Worm (Caenorhabditis elegans) whole organism, mixed stage, embryonic: Measurements from ENCODE around the gene ZK686.3.

Experiments
- ceh-83 ChIP-seq: fragments of 200-800 bp; sonication (Bioruptor generic); optimal IDR thresholded peaks from 2 replicates; lab custom pipeline; 2018; ENCODE audit warnings: mild to moderate bottlenecking, missing genetic modification characterization, missing compliant biosample characterization
- mep-1 ChIP-seq: fragments of 150-350 bp; optimal IDR thresholded peaks from 2 replicates; lab custom pipeline; 2017; ENCODE audit warnings: missing biosample characterization, missing genetic modification reagents, missing genetic modification characterization, inconsistent platforms
- pha-4 ChIP-seq: fragments of 150-350 bp; optimal IDR thresholded peaks from 2 replicates; lab custom pipeline; 2018; ENCODE audit warnings: missing biosample characterization, missing genetic modification reagents, missing genetic modification characterization
- snpc-4 ChIP-seq: fragments of 150-350 bp; optimal IDR thresholded peaks from 2 replicates; lab custom pipeline; 2014; ENCODE audit warnings: missing biosample characterization, missing genetic modification characterization
- unc-62 ChIP-seq: fragments of 150-350 bp; optimal IDR thresholded peaks from 2 replicates; lab custom pipeline; 2014; ENCODE audit warnings: missing biosample characterization, missing genetic modification reagents, missing genetic modification characterization
- zip-8 ChIP-seq: fragments of 150-350 bp; optimal IDR thresholded peaks from 2 replicates; lab custom pipeline; 2014; ENCODE audit warnings: missing biosample characterization, missing genetic modification characterization
- ztf-11 ChIP-seq: fragments of 150-350 bp; optimal IDR thresholded peaks from 2 replicates; lab custom pipeline; 2014; ENCODE audit warnings: missing biosample characterization, missing genetic modification characterization

DNA sequence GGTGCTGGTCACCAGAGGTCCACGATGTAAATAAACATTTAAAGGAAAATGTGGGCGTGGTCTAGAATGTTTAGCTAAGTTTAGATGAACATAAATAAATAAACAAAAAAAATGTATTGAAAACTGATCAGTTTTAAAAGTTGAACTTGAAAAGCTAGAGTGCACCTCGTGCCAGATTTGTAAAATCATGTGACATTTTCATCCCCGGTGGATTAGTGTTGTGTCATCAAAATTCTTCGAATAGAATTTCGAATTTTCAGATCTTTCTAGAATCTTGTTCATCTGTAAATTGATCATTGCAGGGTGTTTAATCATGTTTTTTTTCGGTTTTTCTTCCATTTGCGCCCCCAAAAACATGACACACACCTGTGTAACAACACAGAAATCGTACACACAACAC, 42.4 kb downstream of the ZK686.3 start:
- no peak for TF ChIP-seq pha-4 (tag; lab: Kevin White, UChicago)
- TF ChIP-seq snpc-4 = no peak
- TF ChIP-seq mep-1 (tag; lab: Kevin White, UChicago) = no peak
- TF ChIP-seq zip-8 = no peak
- TF ChIP-seq ceh-83 = no peak
- no peak for TF ChIP-seq ztf-11 (tag; lab: Kevin White, UChicago)
- no peak for TF ChIP-seq unc-62 (GFP tag; lab: Kevin White, UChicago)
